Worm (Caenorhabditis elegans): Measurements from ENCODE around the gene str-246.

ce11 chrIII:11090870-11091386, 13.4 kb downstream of the str-246 start:
- no peak for TF ChIP-seq ZK546.5 (tag; optimal IDR thresholded peaks at IDR 0.05)
- TF ChIP-seq elt-1 (tag; optimal IDR thresholded peaks at IDR 0.05), result no peak
- no peak for TF ChIP-seq mbf-1 (tag; optimal IDR thresholded peaks at IDR 0.05)
- no peak for TF ChIP-seq F13H6.1 (tag; optimal IDR thresholded peaks at IDR 0.05)
- TF ChIP-seq unc-55 (GFP tag; optimal IDR thresholded peaks at IDR 0.05), result no peak
- TF ChIP-seq fos-1 (tag; optimal IDR thresholded peaks at IDR 0.05), result no peak
- no peak for TF ChIP-seq R02D3.7 (tag; optimal IDR thresholded peaks at IDR 0.05)
- TF ChIP-seq nhr-12 (tag; optimal IDR thresholded peaks at IDR 0.05), result no peak

Measured in whole organism, L2 larva.